Worm (Caenorhabditis elegans) whole organism, L1 larva: ENCODE results near the gene ceh-83.

Source experiments
- ceh-82 ChIP-seq, 3 experiments: fragments of 150-350 bp in 1 of 3; sonication (generic microtip) in 2 of 3; optimal IDR thresholded peaks; 2 replicates each; lab custom pipeline; 2014 to 2017; ENCODE audit warnings: missing biosample characterization in 3 of 3, missing genetic modification characterization in 3 of 3
- ces-1 ChIP-seq: fragments of 150-350 bp; optimal IDR thresholded peaks from 2 replicates; lab custom pipeline; 2014; ENCODE audit warnings: missing biosample characterization, missing genetic modification reagents, missing genetic modification characterization
- elt-2 ChIP-seq: sonication (generic microtip); optimal IDR thresholded peaks from 2 replicates; lab custom pipeline; 2016; ENCODE audit warnings: missing genetic modification characterization, mild to moderate bottlenecking, inconsistent platforms, missing compliant biosample characterization, missing genetic modification reagents
- fkh-10 ChIP-seq: sonication (generic microtip); optimal IDR thresholded peaks from 2 replicates; lab custom pipeline; 2017; ENCODE audit warnings: missing biosample characterization, missing genetic modification reagents, missing genetic modification characterization
- lin-15B ChIP-seq: fragments of 150-350 bp; sonication (generic microtip); optimal IDR thresholded peaks from 3 replicates; lab custom pipeline; 2014; ENCODE audit warnings: missing biosample characterization, missing genetic modification characterization
- nhr-237 ChIP-seq: fragments of 150-350 bp; optimal IDR thresholded peaks from 2 replicates; lab custom pipeline; 2014; ENCODE audit warnings: missing biosample characterization, missing genetic modification characterization
- unc-62 ChIP-seq: fragments of 150-350 bp; optimal IDR thresholded peaks from 2 replicates; lab custom pipeline; 2014; ENCODE audit warnings: missing biosample characterization, missing genetic modification reagents, missing genetic modification characterization

- no peak for TF ChIP-seq fkh-10 (GFP tag; lab: Kevin White, UChicago)
- TF ChIP-seq elt-2 (tag; lab: Kevin White, UChicago) = no peak
- TF ChIP-seq ceh-82 (tag; optimal IDR thresholded peaks at IDR 0.05; lab: Kevin White, UChicago) = no peak
- no peak for TF ChIP-seq lin-15B (tag; lab: Kevin White, UChicago)
- no peak for TF ChIP-seq unc-62
- TF ChIP-seq ces-1 (GFP tag; lab: Kevin White, UChicago) = no peak
- no peak for TF ChIP-seq nhr-237 (tag; lab: Kevin White, UChicago)
Observed at ce11 chrII:1722394-1722793, 13.9 kb downstream of the ceh-83 start, which contains the start of the genes fbxb-5 and btb-8.
